Worm (Caenorhabditis elegans): ENCODE results near the gene kin-29.

kin-29 gene

DNA sequence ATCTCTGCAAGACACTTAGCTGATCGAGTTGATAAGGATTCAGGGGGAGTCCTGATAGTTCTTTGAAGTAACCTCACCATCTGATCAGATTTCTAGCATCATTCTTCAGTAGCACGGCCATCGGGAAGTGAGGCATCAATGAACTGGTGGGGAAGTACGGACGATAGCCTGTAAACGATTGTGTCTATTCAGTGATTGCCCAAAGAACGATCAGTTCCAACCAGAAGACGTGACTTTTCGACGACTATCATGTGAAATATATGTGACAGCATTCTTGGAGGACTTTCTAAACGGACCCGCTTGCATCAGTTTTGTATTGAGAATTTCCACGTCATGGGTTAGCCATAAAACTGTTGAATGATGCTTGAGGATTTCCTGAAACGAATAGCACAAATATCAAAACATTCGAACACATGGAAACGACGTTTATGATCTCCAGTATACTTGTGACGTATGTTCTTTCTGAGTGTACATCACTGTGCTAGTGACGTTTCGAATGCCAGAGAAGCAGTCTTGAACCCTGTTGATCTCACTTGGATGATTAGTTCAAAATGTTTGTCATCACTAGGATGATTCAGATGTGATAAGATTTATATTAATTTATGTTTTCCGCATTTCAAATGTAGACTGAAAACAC lies 40.9 kb upstream of the kin-29 start (continued):
- TF ChIP-seq F44E2.7 (GFP tag; IDR thresholded peaks at IDR 0.05) = no peak
- peak; percentile 18 for TF ChIP-seq mes-2 (tag; optimal IDR thresholded peaks at IDR 0.05; ENCODE audit: poor library complexity, severe bottlenecking)
- no peak for TF ChIP-seq lin-13 (GFP tag; optimal IDR thresholded peaks at IDR 0.05)
- no peak for TF ChIP-seq lin-38 (GFP tag; IDR thresholded peaks at IDR 0.05)
- no peak for TF ChIP-seq ztf-11 (tag; optimal IDR thresholded peaks at IDR 0.05)
- no peak for TF ChIP-seq set-16 (GFP tag; IDR thresholded peaks at IDR 0.05)
- TF ChIP-seq aly-2 (tag; optimal IDR thresholded peaks at IDR 0.05) = no peak
- TF ChIP-seq daf-8 (GFP tag; IDR thresholded peaks at IDR 0.05) = no peak
- peak; percentile 9 for TF ChIP-seq mxl-3 (GFP tag; optimal IDR thresholded peaks at IDR 0.05)
- no peak for TF ChIP-seq R02D3.7 (tag; optimal IDR thresholded peaks at IDR 0.05)
- TF ChIP-seq mdt-29 (GFP tag; IDR thresholded peaks at IDR 0.05) = no peak
- TF ChIP-seq Y48G9A.11 (GFP tag; IDR thresholded peaks at IDR 0.05) = no peak
- no peak for TF ChIP-seq cey-2 (tag; optimal IDR thresholded peaks at IDR 0.05; ENCODE audit: borderline replicate concordance, insufficient read depth)
- TF ChIP-seq pqm-1 (tag; optimal IDR thresholded peaks at IDR 0.05) = no peak
- no peak for TF ChIP-seq lim-7 (GFP tag; IDR thresholded peaks at IDR 0.05)
- TF ChIP-seq nhr-25 (tag; optimal IDR thresholded peaks at IDR 0.05; ENCODE audit: borderline replicate concordance, insufficient read depth) = no peak
- TF ChIP-seq Y5F2A.4 (GFP tag; optimal IDR thresholded peaks at IDR 0.05) = no peak
- no peak for TF ChIP-seq spr-1 (tag; optimal IDR thresholded peaks at IDR 0.05)
- no peak for TF ChIP-seq dpl-1 (GFP tag; optimal IDR thresholded peaks at IDR 0.05)
- TF ChIP-seq nhr-102 (tag; optimal IDR thresholded peaks at IDR 0.05) = no peak
- no peak for TF ChIP-seq ceh-28 (tag; optimal IDR thresholded peaks at IDR 0.05)
- TF ChIP-seq hif-1 (tag; optimal IDR thresholded peaks at IDR 0.05) = peak in 1 of 2 experiments; percentile 2
- no peak for TF ChIP-seq zfp-2 (tag; optimal IDR thresholded peaks at IDR 0.05)
- TF ChIP-seq dmd-6 (GFP tag; IDR thresholded peaks at IDR 0.05) = 0 out of 2 replicates have a peak, but pooled peaks have one; percentile 14
- TF ChIP-seq D1046.2 (GFP tag; IDR thresholded peaks at IDR 0.05) = no peak
- TF ChIP-seq dve-1 (tag; optimal IDR thresholded peaks at IDR 0.05; ENCODE audit: insufficient read depth) = no peak
- no peak for TF ChIP-seq snpc-4 (tag; optimal IDR thresholded peaks at IDR 0.05)
- no peak for TF ChIP-seq T20F7.1 (GFP tag; optimal IDR thresholded peaks at IDR 0.05)
- TF ChIP-seq ztf-7 (tag; optimal IDR thresholded peaks at IDR 0.05) = no peak
- no peak for TF ChIP-seq ctbp-1 (GFP tag; IDR thresholded peaks at IDR 0.05)
- peak; percentile 12 for TF ChIP-seq duxl-1 (tag; optimal IDR thresholded peaks at IDR 0.05; ENCODE audit: poor library complexity)
- no peak for TF ChIP-seq pha-4 (GFP tag; IDR thresholded peaks at IDR 0.05)
- no peak for TF ChIP-seq pha-4 (tag; optimal IDR thresholded peaks at IDR 0.05)
- no peak for TF ChIP-seq egl-43 (GFP tag; IDR thresholded peaks at IDR 0.05)
- TF ChIP-seq zip-11 (GFP tag; IDR thresholded peaks at IDR 0.05) = no peak
- TF ChIP-seq F49E8.2 (tag; optimal IDR thresholded peaks at IDR 0.05; ENCODE audit: borderline replicate concordance) = no peak
- TF ChIP-seq F37D6.2 (tag; optimal IDR thresholded peaks at IDR 0.05) = no peak
- TF ChIP-seq ceh-62 (tag; optimal IDR thresholded peaks at IDR 0.05) = no peak
- no peak for TF ChIP-seq daf-19 (GFP tag; conservative IDR thresholded peaks at IDR 0.05)
- peak; percentile 57 for TF ChIP-seq hlh-30 (tag; optimal IDR thresholded peaks at IDR 0.05; ENCODE audit: insufficient read depth)
- no peak for TF ChIP-seq ceh-44 (GFP tag; IDR thresholded peaks at IDR 0.05)
- TF ChIP-seq saeg-2 (GFP tag; IDR thresholded peaks at IDR 0.05) = no peak
- TF ChIP-seq mxl-2 (GFP tag; conservative IDR thresholded peaks at IDR 0.05) = peak; percentile 46; the same call in 1 of the 2 replicates
- no peak for TF ChIP-seq Y105C5A.15 (GFP tag; IDR thresholded peaks at IDR 0.05)
- no peak for TF ChIP-seq daf-12 (tag; optimal IDR thresholded peaks at IDR 0.05)
- no peak for TF ChIP-seq unc-130 (GFP tag; optimal IDR thresholded peaks at IDR 0.05)
- TF ChIP-seq madf-9 (GFP tag; conservative IDR thresholded peaks at IDR 0.05) = no peak
- TF ChIP-seq tag-97 (GFP tag; IDR thresholded peaks at IDR 0.05) = no peak
- no peak for TF ChIP-seq fos-1 (tag; optimal IDR thresholded peaks at IDR 0.05)
- no peak for TF ChIP-seq jun-1 (tag; optimal IDR thresholded peaks at IDR 0.05)

All from whole organism, L4 larva.